Worm (Caenorhabditis elegans) whole organism, L1 larva: ENCODE measurements around the gene srw-3.

Experiments used
- aly-2 ChIP-seq: fragments of 150-350 bp; optimal IDR thresholded peaks from 2 replicates; lab custom pipeline; 2014; ENCODE audit warnings: missing biosample characterization, missing genetic modification characterization
- ama-1 ChIP-seq: fragments of 150-350 bp; optimal IDR thresholded peaks from 2 replicates; lab custom pipeline; 2014
- ceh-90 ChIP-seq: sonication (generic microtip); optimal IDR thresholded peaks from 2 replicates; lab custom pipeline; 2016; ENCODE audit warnings: missing genetic modification characterization, missing compliant biosample characterization
- grh-1 ChIP-seq: fragments of 200-800 bp; sonication (Bioruptor generic); IDR thresholded peaks from 2 replicates; pipeline ENCODE4 v1.3.6; 2022; ENCODE audit warnings: missing genetic modification reagents, missing genetic modification characterization, missing compliant biosample characterization
- nhr-28 ChIP-seq: fragments of 150-350 bp; optimal IDR thresholded peaks from 2 replicates; lab custom pipeline; 2014; ENCODE audit warnings: missing biosample characterization, missing genetic modification characterization
- nhr-71 ChIP-seq: sonication (generic microtip); optimal IDR thresholded peaks from 2 replicates; lab custom pipeline; 2016; ENCODE audit warnings: mild to moderate bottlenecking, missing genetic modification characterization, moderate library complexity, missing compliant biosample characterization
- nhr-77 ChIP-seq: fragments of 150-350 bp; optimal IDR thresholded peaks from 2 replicates; lab custom pipeline; 2014; ENCODE audit warnings: missing biosample characterization, missing genetic modification characterization

- TF ChIP-seq nhr-71 (tag; lab: Kevin White, UChicago) = no peak
- no peak for TF ChIP-seq grh-1 (GFP tag; lab: Robert Waterston, UW)
- TF ChIP-seq nhr-28 (tag; lab: Kevin White, UChicago) = no peak
- TF ChIP-seq ceh-90 (tag; lab: Kevin White, UChicago) = no peak
- TF ChIP-seq nhr-77 (tag; lab: Kevin White, UChicago) = no peak
- TF ChIP-seq aly-2 (tag; lab: Kevin White, UChicago) = no peak
- TF ChIP-seq ama-1 = no peak
Measured at ce11 chrV:7708525-7708924, 3.1 kb downstream of the srw-3 start, which contains the start of gene ZK105.11.
